Worm (Caenorhabditis elegans): ENCODE results near the gene T22F3.7.

DNA sequence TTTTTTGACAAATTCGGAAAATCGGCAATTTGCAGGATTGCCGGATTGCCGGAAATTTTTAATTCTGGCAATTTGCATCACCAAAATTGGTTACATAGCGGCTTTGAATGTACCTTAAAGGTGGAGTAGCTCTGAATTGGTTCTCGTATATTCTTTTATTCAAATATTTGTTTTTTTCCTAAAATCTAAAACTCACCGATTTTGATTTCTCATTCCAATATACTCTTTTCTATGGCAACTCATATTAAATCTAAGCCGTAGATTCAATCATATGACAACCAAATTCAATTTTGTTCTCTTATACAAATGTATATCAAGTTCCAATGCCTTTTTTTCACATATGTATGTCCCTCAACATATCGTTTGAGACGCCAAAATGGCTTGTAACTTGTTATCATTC is 50.9 kb downstream of the T22F3.7 start, which contains the start of gene sri-21:
- TF ChIP-seq fkh-4 (tag; optimal IDR thresholded peaks at IDR 0.05; ENCODE audit: borderline replicate concordance) (no peak), mdl-1 (tag; optimal IDR thresholded peaks at IDR 0.05) (no peak), nhr-237 (tag; optimal IDR thresholded peaks at IDR 0.05) (no peak), ama-1 (optimal IDR thresholded peaks at IDR 0.05) (no peak), xbp-1 (tag; optimal IDR thresholded peaks at IDR 0.05) (no peak), nhr-90 (tag; optimal IDR thresholded peaks at IDR 0.05; ENCODE audit: poor library complexity) (no peak), isw-1 (GFP tag; IDR thresholded peaks at IDR 0.05) (no peak)

All from whole organism, L1 larva.